Worm (Caenorhabditis elegans): ENCODE measurements around the gene K07C11.10.

The K07C11.10 gene

DNA sequence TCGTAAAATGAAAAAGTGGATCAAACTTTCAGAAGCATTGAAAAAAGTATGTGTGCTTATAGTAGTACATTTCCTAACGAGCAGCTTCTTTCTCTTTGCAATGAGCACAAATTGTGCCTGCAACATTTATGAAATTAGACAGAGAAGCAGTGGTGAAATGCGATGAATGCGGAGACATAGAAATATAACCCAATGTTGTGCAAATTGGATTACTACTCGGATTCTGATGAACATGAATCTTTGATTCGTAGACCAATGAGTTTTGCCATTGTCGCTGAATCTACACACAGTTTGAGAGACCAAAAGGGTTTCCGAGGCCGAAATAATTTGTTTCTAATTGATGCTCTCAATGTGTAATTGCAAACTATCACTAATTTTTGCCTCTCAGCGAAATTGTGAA is 27.2 kb upstream of the K07C11.10 start (continued):
- no peak for TF ChIP-seq attf-3 (GFP tag; conservative IDR thresholded peaks at IDR 0.05)
- TF ChIP-seq zfh-2 (GFP tag; conservative IDR thresholded peaks at IDR 0.05): no peak

DNA sequence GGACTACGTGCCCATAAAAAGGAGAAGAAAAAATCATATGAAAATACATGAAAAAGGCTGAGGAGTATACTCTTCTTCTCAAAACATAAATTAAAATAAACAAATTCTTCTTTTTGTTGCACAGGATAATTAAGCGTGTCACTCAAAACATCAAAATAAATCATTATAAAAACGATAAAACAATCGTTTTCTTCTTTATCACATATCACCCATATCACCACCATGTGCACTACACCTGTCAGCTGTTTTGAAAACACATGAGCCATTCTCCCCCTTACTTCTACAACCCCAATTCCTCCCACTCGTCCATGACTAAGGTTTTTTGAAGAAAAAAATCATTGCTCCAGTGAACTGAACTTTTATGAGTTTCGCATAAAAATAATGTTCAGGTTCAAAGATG is 25.8 kb upstream of the K07C11.10 start:
- TF ChIP-seq ztf-28 (GFP tag; IDR thresholded peaks at IDR 0.05) (no peak), madf-3 (GFP tag; IDR thresholded peaks at IDR 0.05) (no peak), fkh-3 (tag; optimal IDR thresholded peaks at IDR 0.05) (no peak), egl-18 (GFP tag; IDR thresholded peaks at IDR 0.05) (no peak), T07F8.4 (tag; optimal IDR thresholded peaks at IDR 0.05) (no peak), egrh-3 (GFP tag; IDR thresholded peaks at IDR 0.05) (no peak), mxl-1 (tag; optimal IDR thresholded peaks at IDR 0.05) (no peak), hrde-1 (tag; optimal IDR thresholded peaks at IDR 0.05; ENCODE audit: borderline replicate concordance) (no peak), him-1 (tag; optimal IDR thresholded peaks at IDR 0.05) (no peak), tbx-9 (tag; optimal IDR thresholded peaks at IDR 0.05; ENCODE audit: borderline replicate concordance) (no peak), nhr-80 (tag; optimal IDR thresholded peaks at IDR 0.05) (no peak), sdz-38 (tag; optimal IDR thresholded peaks at IDR 0.05) (no peak), gei-17 (GFP tag; optimal IDR thresholded peaks at IDR 0.05) (no peak)

DNA sequence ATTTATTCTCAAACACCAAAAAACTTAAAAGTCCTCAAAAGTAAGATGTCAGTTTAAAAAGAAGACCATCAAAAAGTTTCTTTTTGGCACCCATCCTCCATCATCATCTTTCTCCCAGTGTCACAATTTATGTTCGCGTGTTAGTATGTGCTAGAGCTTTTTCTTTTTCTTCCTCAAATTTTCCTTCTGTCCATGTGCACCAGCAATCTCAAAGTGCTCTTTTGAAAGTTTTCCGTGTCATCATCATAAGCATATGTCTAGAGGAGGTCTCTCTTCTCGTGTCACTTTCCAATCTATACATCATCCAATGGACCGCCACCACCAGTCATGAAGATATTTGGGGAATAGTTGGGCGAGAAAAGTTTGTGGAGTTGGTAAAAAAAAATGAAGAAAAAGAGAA is 24.4 kb upstream of the K07C11.10 start:
- TF ChIP-seq ekl-4 (GFP tag; IDR thresholded peaks at IDR 0.05): no peak
- no peak for TF ChIP-seq T26A5.8 (tag; optimal IDR thresholded peaks at IDR 0.05)
- no peak for TF ChIP-seq lin-35 (GFP tag; optimal IDR thresholded peaks at IDR 0.05)
- no peak for TF ChIP-seq C06A6.2 (GFP tag; conservative IDR thresholded peaks at IDR 0.05)
- TF ChIP-seq ceh-79 (tag; optimal IDR thresholded peaks at IDR 0.05): no peak
- no peak for TF ChIP-seq efl-1 (GFP tag; optimal IDR thresholded peaks at IDR 0.05)
- no peak for TF ChIP-seq hmg-1.2 (GFP tag; IDR thresholded peaks at IDR 0.05)
- TF ChIP-seq lin-26 (GFP tag; IDR thresholded peaks at IDR 0.05): no peak
- TF ChIP-seq tbp1 (GFP tag; optimal IDR thresholded peaks at IDR 0.05): no peak
- no peak for TF ChIP-seq cebp-1 (GFP tag; IDR thresholded peaks at IDR 0.05)
- TF ChIP-seq cebp-1 (tag; optimal IDR thresholded peaks at IDR 0.05): no peak
- TF ChIP-seq K12H6.12 (tag; optimal IDR thresholded peaks at IDR 0.05): no peak
- no peak for TF ChIP-seq pha-4 (tag; optimal IDR thresholded peaks at IDR 0.05)
- TF ChIP-seq ztf-28 (GFP tag; IDR thresholded peaks at IDR 0.05): no peak
- no peak for TF ChIP-seq lir-1 (GFP tag; conservative IDR thresholded peaks at IDR 0.05)
- no peak for TF ChIP-seq ccch-3 (GFP tag; optimal IDR thresholded peaks at IDR 0.05)
- no peak for TF ChIP-seq chd-7 (tag; optimal IDR thresholded peaks at IDR 0.05)
- no peak for TF ChIP-seq madf-8 (GFP tag; conservative IDR thresholded peaks at IDR 0.05)

DNA sequence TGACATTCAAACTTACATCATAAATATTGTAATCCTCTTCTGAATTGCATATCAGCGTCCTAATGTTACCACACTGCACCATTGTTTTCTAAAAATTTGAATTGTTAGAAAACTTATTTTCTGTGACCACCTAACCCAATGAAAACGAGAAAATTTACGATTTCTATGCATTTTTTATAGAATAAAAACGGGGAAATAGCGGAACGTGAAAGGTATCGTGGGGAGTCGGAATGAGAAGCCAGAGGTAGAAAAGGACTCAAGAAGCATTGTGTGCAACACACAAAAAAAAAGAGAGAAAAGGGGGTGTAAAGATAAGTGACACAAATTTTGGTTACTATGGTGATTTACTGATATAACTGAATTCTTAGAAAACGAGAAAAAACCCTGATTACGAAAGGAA is 23.5 kb upstream of the K07C11.10 start, which contains the start of gene C16D9.6:
TSS of gene C16D9.6 (minus strand) at position 101 of the 400 bp plus-strand sequence.
- no peak for TF ChIP-seq aptf-2 (GFP tag; conservative IDR thresholded peaks at IDR 0.05)
- no peak for TF ChIP-seq F22D6.2 (tag; optimal IDR thresholded peaks at IDR 0.05)
- TF ChIP-seq Y67H2A.10 (GFP tag; conservative IDR thresholded peaks at IDR 0.05): no peak
- no peak for TF ChIP-seq rcor-1 (GFP tag; IDR thresholded peaks at IDR 0.05)
- no peak for TF ChIP-seq egl-44 (GFP tag; IDR thresholded peaks at IDR 0.05)
- no peak for TF ChIP-seq F37B4.10 (GFP tag; IDR thresholded peaks at IDR 0.05)
- no peak for TF ChIP-seq dpff-1 (tag; optimal IDR thresholded peaks at IDR 0.05)
- no peak for TF ChIP-seq ccch-3 (GFP tag; optimal IDR thresholded peaks at IDR 0.05)
- TF ChIP-seq F23B12.7 (tag; optimal IDR thresholded peaks at IDR 0.05; ENCODE audit: insufficient read depth): no peak
- no peak for TF ChIP-seq ets-4 (GFP tag; optimal IDR thresholded peaks at IDR 0.05)
- no peak for TF ChIP-seq him-1 (tag; optimal IDR thresholded peaks at IDR 0.05)
- no peak for TF ChIP-seq attf-3 (GFP tag; conservative IDR thresholded peaks at IDR 0.05)

Measured in whole organism, young adult.